Fruit fly (Drosophila melanogaster): ENCODE data around the gene CG14395.

- no peak for TF ChIP-seq Dll (optimal IDR thresholded peaks at IDR 0.05)
- no peak for TF ChIP-seq CG8478 (optimal IDR thresholded peaks at IDR 0.05)
- TF ChIP-seq psq (optimal IDR thresholded peaks at IDR 0.05): no peak
Measured at dm6 chr3R:12637961-12638531, 24.6 kb upstream of the CG14395 start, which contains the start of gene CG11608.
